Worm (Caenorhabditis elegans) whole organism, mixed stage, embryonic: ENCODE results near the gene Y45F10B.3.

Experiments used
- blmp-1 ChIP-seq: fragments of 150-350 bp; optimal IDR thresholded peaks from 2 replicates; lab custom pipeline; 2014; ENCODE audit warnings: missing biosample characterization, missing genetic modification characterization
- ceh-43 ChIP-seq: fragments of 200-800 bp; sonication (Bioruptor generic); optimal IDR thresholded peaks from 2 replicates; lab custom pipeline; 2018; ENCODE audit warnings: mild to moderate bottlenecking, missing genetic modification characterization, moderate library complexity, missing compliant biosample characterization
- lsy-2 ChIP-seq: fragments of 150-350 bp; optimal IDR thresholded peaks from 2 replicates; lab custom pipeline; 2014; ENCODE audit warnings: missing biosample characterization, missing genetic modification characterization
- unc-62 ChIP-seq: fragments of 150-350 bp; optimal IDR thresholded peaks from 2 replicates; lab custom pipeline; 2014; ENCODE audit warnings: missing biosample characterization, missing genetic modification reagents, missing genetic modification characterization
- zip-8 ChIP-seq: fragments of 150-350 bp; optimal IDR thresholded peaks from 2 replicates; lab custom pipeline; 2014; ENCODE audit warnings: missing biosample characterization, missing genetic modification characterization

DNA sequence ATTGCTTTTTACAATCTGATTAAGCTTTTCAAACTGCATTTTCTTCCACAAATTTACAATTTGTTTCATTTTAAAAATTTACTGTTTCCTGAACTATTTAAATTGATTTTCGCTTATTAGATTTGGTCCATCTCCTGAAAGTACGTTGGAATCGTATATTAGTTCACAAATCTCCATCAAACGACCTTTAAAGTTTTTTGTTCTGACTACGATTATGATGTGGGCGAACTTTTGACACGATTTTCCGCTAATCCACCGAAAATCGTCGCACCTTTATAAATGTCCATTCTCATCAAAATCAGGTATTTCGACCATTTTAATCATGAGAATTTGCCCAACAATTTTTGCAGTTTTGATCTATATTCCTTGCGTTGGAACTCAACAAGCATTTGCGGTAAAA, 30.1 kb downstream of the Y45F10B.3 start, which contains the start of gene C08F11.1:
- no peak for TF ChIP-seq blmp-1
- no peak for TF ChIP-seq ceh-43 (GFP tag; lab: Kevin White, UChicago)
- TF ChIP-seq zip-8 (tag; lab: Kevin White, UChicago), result no peak
- no peak for TF ChIP-seq unc-62 (GFP tag; lab: Kevin White, UChicago)
- TF ChIP-seq lsy-2 (tag; lab: Kevin White, UChicago), result no peak
